Worm (Caenorhabditis elegans) whole organism, L2 larva: ENCODE data around the gene grd-14.

Experiments
- C34F6.9 ChIP-seq: fragments of 150-350 bp; optimal IDR thresholded peaks from 2 replicates; lab custom pipeline; 2014; ENCODE audit warnings: missing biosample characterization, missing genetic modification characterization
- F13H6.1 ChIP-seq: sonication (generic microtip); optimal IDR thresholded peaks from 2 replicates; lab custom pipeline; 2016; ENCODE audit warnings: missing genetic modification characterization, missing compliant biosample characterization
- R02D3.7 ChIP-seq: fragments of 150-350 bp; optimal IDR thresholded peaks from 2 replicates; lab custom pipeline; 2014; ENCODE audit warnings: missing biosample characterization, missing genetic modification characterization
- ZK546.5 ChIP-seq: sonication (generic microtip); optimal IDR thresholded peaks from 2 replicates; lab custom pipeline; 2017; ENCODE audit warnings: missing biosample characterization, missing genetic modification characterization
- alr-1 ChIP-seq: fragments of 150-350 bp; optimal IDR thresholded peaks from 2 replicates; lab custom pipeline; 2014; ENCODE audit warnings: missing biosample characterization, missing genetic modification characterization
- aly-2 ChIP-seq: fragments of 150-350 bp; optimal IDR thresholded peaks from 2 replicates; lab custom pipeline; 2014; ENCODE audit warnings: missing biosample characterization, missing genetic modification characterization
- ama-1 ChIP-seq: fragments of 150-350 bp; optimal IDR thresholded peaks from 2 replicates; lab custom pipeline; 2018; ENCODE audit warnings: inconsistent platforms
- ceh-16 ChIP-seq: fragments of 150-350 bp; optimal IDR thresholded peaks from 2 replicates; lab custom pipeline; 2014; ENCODE audit warnings: missing biosample characterization, missing genetic modification characterization
- ceh-82 ChIP-seq: fragments of 150-350 bp; optimal IDR thresholded peaks from 2 replicates; lab custom pipeline; 2014; ENCODE audit warnings: missing biosample characterization, missing genetic modification characterization
- crh-2 ChIP-seq: sonication (generic microtip); optimal IDR thresholded peaks from 2 replicates; lab custom pipeline; 2017; ENCODE audit warnings: missing biosample characterization, missing genetic modification characterization
- dmd-4 ChIP-seq: sonication (generic microtip); optimal IDR thresholded peaks from 2 replicates; lab custom pipeline; 2017; ENCODE audit warnings: missing biosample characterization, missing genetic modification characterization
- egl-27 ChIP-seq: sonication (generic microtip); optimal IDR thresholded peaks from 3 replicates; lab custom pipeline; 2017; ENCODE audit warnings: missing biosample characterization, missing genetic modification reagents, missing genetic modification characterization
- elt-1 ChIP-seq: fragments of 150-350 bp; optimal IDR thresholded peaks from 2 replicates; lab custom pipeline; 2014; ENCODE audit warnings: missing biosample characterization, missing genetic modification characterization
- elt-3 ChIP-seq: sonication (generic microtip); optimal IDR thresholded peaks from 2 replicates; lab custom pipeline; 2017; ENCODE audit warnings: missing biosample characterization, missing genetic modification characterization
- fos-1 ChIP-seq: fragments of 150-350 bp; optimal IDR thresholded peaks from 2 replicates; lab custom pipeline; 2014; ENCODE audit warnings: missing biosample characterization, missing genetic modification characterization
- gmeb-1 ChIP-seq: fragments of 150-350 bp; optimal IDR thresholded peaks from 2 replicates; lab custom pipeline; 2014; ENCODE audit warnings: missing biosample characterization, missing genetic modification characterization
- lin-11 ChIP-seq: fragments of 150-350 bp; sonication (generic microtip); optimal IDR thresholded peaks from 2 replicates; lab custom pipeline; 2014; ENCODE audit warnings: missing biosample characterization, missing genetic modification characterization, inconsistent platforms, mixed read lengths
- lin-13 ChIP-seq: fragments of 150-350 bp; optimal IDR thresholded peaks from 2 replicates; lab custom pipeline; 2014; ENCODE audit warnings: missing biosample characterization, missing genetic modification reagents, missing genetic modification characterization
- lin-39 ChIP-seq: fragments of 150-350 bp; optimal IDR thresholded peaks from 2 replicates; lab custom pipeline; 2014; ENCODE audit warnings: missing biosample characterization, missing genetic modification reagents, missing genetic modification characterization
- lsy-2 ChIP-seq, 2 experiments: fragments of 150-350 bp in 1 of 2; sonication (generic microtip) in 1 of 2; optimal IDR thresholded peaks; 2 replicates each; lab custom pipeline; 2014 to 2017; ENCODE audit warnings: missing biosample characterization in 2 of 2, missing genetic modification characterization in 2 of 2
- mab-5 ChIP-seq: fragments of 150-350 bp; optimal IDR thresholded peaks from 2 replicates; lab custom pipeline; 2014; ENCODE audit warnings: missing biosample characterization, missing genetic modification characterization
- mbf-1 ChIP-seq: sonication (generic microtip); optimal IDR thresholded peaks from 2 replicates; lab custom pipeline; 2017; ENCODE audit warnings: missing biosample characterization, missing genetic modification characterization
- mdl-1 ChIP-seq, 2 experiments: fragments of 150-350 bp in 1 of 2; sonication (generic microtip) in 1 of 2; optimal IDR thresholded peaks; 2 replicates each; lab custom pipeline; 2017; ENCODE audit warnings: missing biosample characterization in 2 of 2, missing genetic modification characterization in 2 of 2
- nhr-10 ChIP-seq: sonication (generic microtip); optimal IDR thresholded peaks from 2 replicates; lab custom pipeline; 2017; ENCODE audit warnings: missing biosample characterization, missing genetic modification characterization
- nhr-11 ChIP-seq: fragments of 150-350 bp; optimal IDR thresholded peaks from 2 replicates; lab custom pipeline; 2014; ENCODE audit warnings: missing biosample characterization, missing genetic modification characterization
- nhr-12 ChIP-seq: fragments of 150-350 bp; optimal IDR thresholded peaks from 2 replicates; lab custom pipeline; 2014; ENCODE audit warnings: missing biosample characterization, missing genetic modification characterization
- nhr-129 ChIP-seq: fragments of 150-350 bp; optimal IDR thresholded peaks from 2 replicates; lab custom pipeline; 2014; ENCODE audit warnings: missing biosample characterization, missing genetic modification characterization
- nhr-21 ChIP-seq: fragments of 150-350 bp; optimal IDR thresholded peaks from 2 replicates; lab custom pipeline; 2014; ENCODE audit warnings: missing biosample characterization, missing genetic modification characterization
- nhr-23 ChIP-seq: fragments of 150-350 bp; optimal IDR thresholded peaks from 2 replicates; lab custom pipeline; 2014; ENCODE audit warnings: missing biosample characterization, missing genetic modification reagents, missing genetic modification characterization
- nhr-237 ChIP-seq: fragments of 150-350 bp; optimal IDR thresholded peaks from 2 replicates; lab custom pipeline; 2014; ENCODE audit warnings: missing biosample characterization, missing genetic modification characterization
- nhr-25 ChIP-seq: fragments of 150-350 bp; sonication (generic microtip); optimal IDR thresholded peaks from 3 replicates; lab custom pipeline; 2014; ENCODE audit warnings: missing biosample characterization, missing genetic modification characterization
- nhr-6 ChIP-seq: fragments of 150-350 bp; optimal IDR thresholded peaks from 2 replicates; lab custom pipeline; 2014; ENCODE audit warnings: missing biosample characterization, missing genetic modification characterization
- nhr-77 ChIP-seq: fragments of 150-350 bp; optimal IDR thresholded peaks from 2 replicates; lab custom pipeline; 2014; ENCODE audit warnings: missing biosample characterization, missing genetic modification characterization
- peb-1 ChIP-seq: fragments of 150-350 bp; optimal IDR thresholded peaks from 2 replicates; lab custom pipeline; 2014; ENCODE audit warnings: missing biosample characterization, missing genetic modification characterization
- sem-4 ChIP-seq: fragments of 150-350 bp; optimal IDR thresholded peaks from 2 replicates; lab custom pipeline; 2014; ENCODE audit warnings: missing biosample characterization, missing genetic modification reagents, missing genetic modification characterization
- skn-1 ChIP-seq: sonication (generic microtip); optimal IDR thresholded peaks from 2 replicates; lab custom pipeline; 2017; ENCODE audit warnings: missing biosample characterization, missing genetic modification characterization
- sma-3 ChIP-seq: sonication (generic microtip); optimal IDR thresholded peaks from 2 replicates; lab custom pipeline; 2016; ENCODE audit warnings: missing genetic modification reagents, missing genetic modification characterization, missing compliant biosample characterization
- sma-9 ChIP-seq, 2 experiments: fragments of 150-350 bp in 1 of 2; sonication (generic microtip) in 1 of 2; optimal IDR thresholded peaks; 2 replicates each; lab custom pipeline; 2014 to 2016; ENCODE audit warnings: missing genetic modification characterization in 2 of 2, mild to moderate bottlenecking in 1 of 2, missing biosample characterization in 1 of 2, missing compliant biosample characterization in 1 of 2, missing genetic modification reagents in 1 of 2, moderate library complexity in 1 of 2
- snpc-4 ChIP-seq: fragments of 150-350 bp; optimal IDR thresholded peaks from 2 replicates; lab custom pipeline; 2014; ENCODE audit warnings: missing biosample characterization, missing genetic modification characterization
- unc-39 ChIP-seq: fragments of 150-350 bp; optimal IDR thresholded peaks from 2 replicates; lab custom pipeline; 2014; ENCODE audit warnings: missing biosample characterization, missing genetic modification characterization
- unc-55 ChIP-seq: fragments of 150-350 bp; sonication (generic microtip); optimal IDR thresholded peaks from 3 replicates; lab custom pipeline; 2014; ENCODE audit warnings: missing biosample characterization, missing genetic modification reagents, missing genetic modification characterization
- unc-62 ChIP-seq: fragments of 150-350 bp; optimal IDR thresholded peaks from 2 replicates; lab custom pipeline; 2014; ENCODE audit warnings: missing biosample characterization, missing genetic modification reagents, missing genetic modification characterization
- zag-1 ChIP-seq: fragments of 150-350 bp; optimal IDR thresholded peaks from 2 replicates; lab custom pipeline; 2014; ENCODE audit warnings: missing biosample characterization, missing genetic modification characterization
- ztf-1 ChIP-seq: fragments of 200-800 bp; sonication (Bioruptor generic); conservative IDR thresholded peaks from 2 replicates; pipeline ENCODE4 v1.3.6; 2022; ENCODE audit warnings: missing genetic modification characterization, missing compliant biosample characterization
- ztf-11 ChIP-seq: sonication (generic microtip); optimal IDR thresholded peaks from 2 replicates; lab custom pipeline; 2017; ENCODE audit warnings: missing biosample characterization, missing genetic modification characterization
- ztf-4 ChIP-seq: fragments of 150-350 bp; optimal IDR thresholded peaks from 2 replicates; lab custom pipeline; 2014; ENCODE audit warnings: missing biosample characterization, missing genetic modification characterization

Gene grd-14

ce11 chrX:8545971-8546442 is 46.2 kb downstream of the grd-14 start, which contains the start of gene sdha-1 (continued):
- no peak for TF ChIP-seq unc-39
- peak; percentile 62 for TF ChIP-seq lin-11 (tag; lab: Kevin White, UChicago)
- peak; percentile 66 for TF ChIP-seq ceh-16
- TF ChIP-seq sem-4 (tag; lab: Kevin White, UChicago): peak; percentile 85
- no peak for TF ChIP-seq dmd-4 (tag; lab: Kevin White, UChicago)
- peak; percentile 88 for TF ChIP-seq sma-3 (GFP tag; lab: Kevin White, UChicago)
- no peak for TF ChIP-seq unc-62
- TF ChIP-seq elt-1 (tag; lab: Kevin White, UChicago): peak; percentile 4
- TF ChIP-seq R02D3.7: no peak
- no peak for TF ChIP-seq ama-1
- peak; percentile 16 for TF ChIP-seq nhr-10 (tag; lab: Kevin White, UChicago)
- peak; percentile 90 for TF ChIP-seq fos-1
- peak; percentile 83 for TF ChIP-seq lin-13 (GFP tag; lab: Kevin White, UChicago)

DNA sequence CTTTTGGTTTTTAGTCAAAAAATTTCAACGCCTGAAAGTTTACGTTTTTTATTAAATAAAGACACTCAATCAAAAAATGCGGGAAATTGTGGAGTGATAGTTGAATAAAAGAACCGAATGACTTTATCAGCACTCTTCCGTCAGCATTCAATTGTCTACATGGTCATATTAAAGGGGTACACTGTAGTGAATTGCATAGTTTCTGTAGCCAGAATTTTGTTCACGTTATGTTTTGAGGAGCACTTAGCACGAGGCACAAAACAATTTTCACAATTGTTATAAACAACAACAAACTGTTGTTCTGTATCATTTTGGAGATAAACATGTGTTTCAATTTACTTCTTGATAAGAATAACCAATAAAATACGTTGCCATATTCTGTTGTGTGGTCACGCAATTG is 49.2 kb downstream of the grd-14 start, which contains the start of gene D2021.4:
Gene D2021.4, minus strand, starts transcription at position 48 of the 400 bp plus-strand sequence.
- peak; percentile 46 for TF ChIP-seq F13H6.1 (tag; lab: Kevin White, UChicago)
- no peak for TF ChIP-seq ama-1
- TF ChIP-seq crh-2 (tag; lab: Kevin White, UChicago): peak; percentile 52
- no peak for TF ChIP-seq skn-1 (tag; lab: Kevin White, UChicago)
- no peak for TF ChIP-seq mab-5
- TF ChIP-seq nhr-77 (tag; lab: Kevin White, UChicago): no peak
- TF ChIP-seq elt-1 (tag; lab: Kevin White, UChicago): no peak
- TF ChIP-seq fos-1: peak; percentile 34
- TF ChIP-seq gmeb-1 (tag; lab: Kevin White, UChicago): no peak
- TF ChIP-seq lin-11 (tag; lab: Kevin White, UChicago): no peak
- no peak for TF ChIP-seq ztf-11 (tag; lab: Kevin White, UChicago)
- peak; percentile 24 for TF ChIP-seq sma-9 (GFP tag; optimal IDR thresholded peaks at IDR 0.05; lab: Kevin White, UChicago)
- TF ChIP-seq sma-9 (tag; optimal IDR thresholded peaks at IDR 0.05; lab: Kevin White, UChicago): no peak
- no peak for TF ChIP-seq nhr-12 (tag; lab: Kevin White, UChicago)
- no peak for TF ChIP-seq lin-13 (GFP tag; lab: Kevin White, UChicago)
- no peak for TF ChIP-seq nhr-10 (tag; lab: Kevin White, UChicago)

ce11 chrX:8550099-8550498 is 50.3 kb downstream of the grd-14 start:
- TF ChIP-seq sma-3 (GFP tag; lab: Kevin White, UChicago) (peak; percentile 70), ZK546.5 (no peak), elt-1 (tag; lab: Kevin White, UChicago) (no peak), lin-11 (tag; lab: Kevin White, UChicago) (no peak), sem-4 (tag; lab: Kevin White, UChicago) (peak; percentile 41), nhr-129 (peak; percentile 72), unc-39 (no peak), ztf-1 (no peak), unc-62 (no peak), elt-3 (no peak), mab-5 (no peak), lin-39 (tag; lab: Kevin White, UChicago) (no peak), lsy-2 (tag; optimal IDR thresholded peaks at IDR 0.05; lab: Kevin White, UChicago) (peak in 1 of 2 experiments; percentile 40), sma-9 (GFP tag; optimal IDR thresholded peaks at IDR 0.05; lab: Kevin White, UChicago) (peak; percentile 82), sma-9 (tag; optimal IDR thresholded peaks at IDR 0.05; lab: Kevin White, UChicago) (no peak), nhr-11 (tag; lab: Kevin White, UChicago) (no peak), fos-1 (peak; percentile 66), zag-1 (tag; lab: Kevin White, UChicago) (no peak), F13H6.1 (tag; lab: Kevin White, UChicago) (peak; percentile 64), R02D3.7 (no peak), lin-13 (GFP tag; lab: Kevin White, UChicago) (peak; percentile 41), aly-2 (tag; lab: Kevin White, UChicago) (no peak), ztf-11 (tag; lab: Kevin White, UChicago) (no peak), unc-55 (no peak), ceh-16 (peak; percentile 77), nhr-77 (tag; lab: Kevin White, UChicago) (no peak), ztf-4 (tag; lab: Kevin White, UChicago) (no peak), peb-1 (tag; lab: Kevin White, UChicago) (no peak), nhr-23 (tag; lab: Kevin White, UChicago) (no peak), mdl-1 (tag; optimal IDR thresholded peaks at IDR 0.05; lab: Kevin White, UChicago) (peak; percentile 49 to 88), nhr-6 (peak; percentile 73), nhr-21 (tag; lab: Kevin White, UChicago) (peak; percentile 66), ceh-82 (tag; lab: Kevin White, UChicago) (no peak), nhr-10 (tag; lab: Kevin White, UChicago) (no peak), dmd-4 (tag; lab: Kevin White, UChicago) (no peak), ama-1 (no peak), skn-1 (tag; lab: Kevin White, UChicago) (no peak), egl-27 (tag; lab: Kevin White, UChicago) (peak; percentile 40), alr-1 (tag; lab: Kevin White, UChicago) (no peak), mbf-1 (tag; lab: Kevin White, UChicago) (no peak), nhr-12 (tag; lab: Kevin White, UChicago) (no peak), gmeb-1 (tag; lab: Kevin White, UChicago) (peak; percentile 47), nhr-237 (tag; lab: Kevin White, UChicago) (no peak), snpc-4 (tag; lab: Kevin White, UChicago) (no peak), nhr-25 (tag; lab: Kevin White, UChicago) (peak; percentile 95), C34F6.9 (tag; lab: Kevin White, UChicago) (peak; percentile 68)
